Fruit fly (Drosophila melanogaster) whole organism, embryonic: ENCODE results near the gene CAH7.
A peak's percentile ranks its signal among the peaks of the same experiment; 100 is the strongest.

Experiments used
- Asciz ChIP-seq: fragments of 200-800 bp; sonication (Bioruptor generic); optimal IDR thresholded peaks from 2 replicates; lab custom pipeline; 2017; ENCODE audit warnings: missing biosample characterization, mild to moderate bottlenecking, missing genetic modification characterization, missing genetic modification reagents
- B-H1 ChIP-seq: fragments of 200-800 bp; sonication (Bioruptor generic); IDR thresholded peaks from 3 replicates; pipeline ENCODE4 v1.3.6; 2022; ENCODE audit warnings: missing biosample characterization, missing genetic modification characterization
- BtbVII ChIP-seq: fragments of 200-800 bp; sonication (Bioruptor generic); optimal IDR thresholded peaks from 3 replicates; lab custom pipeline; 2017; ENCODE audit warnings: missing biosample characterization, mild to moderate bottlenecking, missing genetic modification characterization
- CG1024 ChIP-seq: fragments of 200-800 bp; sonication (Bioruptor generic); IDR thresholded peaks from 2 replicates; pipeline ENCODE4 v1.3.6; 2022; ENCODE audit warnings: missing biosample characterization, missing genetic modification characterization
- CG12391 ChIP-seq: fragments of 200-800 bp; sonication (Bioruptor generic); optimal IDR thresholded peaks from 3 replicates; lab custom pipeline; 2018; ENCODE audit warnings: missing biosample characterization, mild to moderate bottlenecking, missing genetic modification characterization, moderate library complexity
- CG12659 ChIP-seq: fragments of 200-800 bp; sonication (Bioruptor generic); optimal IDR thresholded peaks from 3 replicates; lab custom pipeline; 2017; ENCODE audit warnings: mild to moderate bottlenecking, missing biosample characterization, missing genetic modification reagents, missing genetic modification characterization
- CG14710 ChIP-seq: fragments of 200-800 bp; sonication (Bioruptor generic); optimal IDR thresholded peaks from 3 replicates; lab custom pipeline; 2019; ENCODE audit warnings: missing biosample characterization, mild to moderate bottlenecking, missing genetic modification characterization, moderate library complexity
- CG15479 ChIP-seq: fragments of 200-800 bp; sonication (Bioruptor generic); optimal IDR thresholded peaks from 3 replicates; lab custom pipeline; 2019; ENCODE audit warnings: missing biosample characterization, mild to moderate bottlenecking, missing genetic modification characterization, moderate library complexity
- CG1647 ChIP-seq: fragments of 200-800 bp; sonication (Bioruptor generic); optimal IDR thresholded peaks from 3 replicates; lab custom pipeline; 2016; ENCODE audit warnings: missing biosample characterization, missing genetic modification characterization
- CG18011 ChIP-seq: fragments of 200-800 bp; sonication (Bioruptor generic); optimal IDR thresholded peaks from 2 replicates; lab custom pipeline; 2017; ENCODE audit warnings: missing biosample characterization, missing genetic modification characterization, mild to moderate bottlenecking, moderate library complexity, missing genotype
- CG2678 ChIP-seq: fragments of 200-800 bp; sonication (Bioruptor generic); optimal IDR thresholded peaks from 3 replicates; lab custom pipeline; 2019; ENCODE audit warnings: missing biosample characterization, mild to moderate bottlenecking, missing genetic modification characterization, moderate library complexity
- CG2712 ChIP-seq: fragments of 200-800 bp; optimal IDR thresholded peaks from 3 replicates; lab custom pipeline; 2019; ENCODE audit warnings: missing biosample characterization, mild to moderate bottlenecking, missing genetic modification characterization, moderate library complexity
- CG30020 ChIP-seq: fragments of 200-800 bp; optimal IDR thresholded peaks from 2 replicates; lab custom pipeline; 2019; ENCODE audit warnings: missing biosample characterization, mild to moderate bottlenecking, missing genetic modification characterization, moderate library complexity
- CG32772 ChIP-seq: fragments of 200-800 bp; sonication (Bioruptor generic); IDR thresholded peaks from 2 replicates; pipeline ENCODE4 v1.3.6; 2022; ENCODE audit warnings: missing biosample characterization, missing genetic modification characterization
- CG3281 ChIP-seq: fragments of 200-800 bp; sonication (Bioruptor generic); optimal IDR thresholded peaks from 3 replicates; lab custom pipeline; 2017; ENCODE audit warnings: missing biosample characterization, mild to moderate bottlenecking, missing genetic modification characterization
- CG34224 ChIP-seq: fragments of 200-800 bp; sonication (Bioruptor generic); IDR thresholded peaks from 3 replicates; pipeline ENCODE4 v1.3.6; 2022; ENCODE audit warnings: missing biosample characterization, missing genetic modification characterization; ENCODE audit not compliant: partially characterized antibody
- CG5180 ChIP-seq: fragments of 200-800 bp; sonication (Bioruptor generic); optimal IDR thresholded peaks from 3 replicates; lab custom pipeline; 2017; ENCODE audit warnings: missing biosample characterization, missing genetic modification characterization, mild to moderate bottlenecking, moderate library complexity, missing genetic modification reagents
- CG7372 ChIP-seq: fragments of 200-800 bp; sonication (Bioruptor generic); IDR thresholded peaks from 2 replicates; pipeline ENCODE4 v1.3.6; 2022; ENCODE audit warnings: missing biosample characterization, missing genetic modification characterization
- CG9932 ChIP-seq: fragments of 200-800 bp; sonication (Bioruptor generic); IDR thresholded peaks from 2 replicates; pipeline ENCODE4 v1.3.6; 2022; ENCODE audit warnings: missing biosample characterization, missing genetic modification characterization
- Deaf1 ChIP-seq: fragments of 200-800 bp; optimal IDR thresholded peaks from 3 replicates; lab custom pipeline; 2019; ENCODE audit warnings: missing biosample characterization, mild to moderate bottlenecking, missing genetic modification characterization, moderate library complexity
- Eip74EF ChIP-seq, 2 experiments: fragments of 200-800 bp in 1 of 2; fragments of >200 bp in 1 of 2; sonication (Bioruptor generic) in 1 of 2; optimal IDR thresholded peaks; 2 replicates each; lab custom pipeline; 2017 to 2019; ENCODE audit warnings: missing biosample characterization in 2 of 2, missing genetic modification characterization in 2 of 2, mild to moderate bottlenecking in 1 of 2, moderate library complexity in 1 of 2
- HHEX ChIP-seq: fragments of 200-800 bp; sonication (Bioruptor generic); optimal IDR thresholded peaks from 3 replicates; lab custom pipeline; 2017; ENCODE audit warnings: missing biosample characterization, mild to moderate bottlenecking, missing genetic modification characterization, missing genetic modification reagents
- MBD-R2 ChIP-seq: fragments of 200-800 bp; sonication (Bioruptor generic); IDR thresholded peaks from 2 replicates; pipeline ENCODE4 v1.3.6; 2022; ENCODE audit warnings: missing biosample characterization, missing genetic modification characterization
- Myb ChIP-seq: fragments of 200-800 bp; sonication (Bioruptor generic); optimal IDR thresholded peaks from 2 replicates; lab custom pipeline; 2016; ENCODE audit warnings: missing biosample characterization, missing genetic modification characterization
- bbx ChIP-seq: fragments of 200-800 bp; sonication (Bioruptor generic); IDR thresholded peaks from 2 replicates; pipeline ENCODE4 v1.3.6; 2022; ENCODE audit warnings: missing biosample characterization, missing genetic modification characterization; ENCODE audit not compliant: partially characterized antibody
- chinmo ChIP-seq: fragments of 200-800 bp; sonication (Bioruptor generic); IDR thresholded peaks from 4 replicates; pipeline ENCODE4 v1.3.6; 2022; ENCODE audit warnings: missing biosample characterization, missing genetic modification characterization; ENCODE audit not compliant: partially characterized antibody
- gcm2 ChIP-seq: fragments of 200-800 bp; sonication (Bioruptor generic); optimal IDR thresholded peaks from 2 replicates; lab custom pipeline; 2016; ENCODE audit warnings: missing biosample characterization, missing genetic modification characterization
- gsb-n ChIP-seq: fragments of 200-800 bp; sonication (Bioruptor generic); optimal IDR thresholded peaks from 3 replicates; lab custom pipeline; 2018; ENCODE audit warnings: missing biosample characterization, mild to moderate bottlenecking, missing genetic modification characterization
- hb ChIP-seq: fragments of 200-800 bp; sonication (Bioruptor generic); IDR thresholded peaks from 3 replicates; pipeline ENCODE4 v1.3.6; 2022; ENCODE audit warnings: missing biosample characterization, missing genetic modification characterization; ENCODE audit not compliant: partially characterized antibody
- insv ChIP-seq, 2 experiments: fragments of 200-800 bp; sonication (Bioruptor generic); optimal IDR thresholded peaks; 3 replicates each; lab custom pipeline; 2016 to 2018; ENCODE audit warnings: missing biosample characterization in 2 of 2, missing genetic modification characterization in 2 of 2
- kni ChIP-seq: fragments of 200-800 bp; sonication (Bioruptor generic); optimal IDR thresholded peaks from 3 replicates; lab custom pipeline; 2017; ENCODE audit warnings: mild to moderate bottlenecking, missing biosample characterization, missing genetic modification reagents, missing genetic modification characterization
- mirr ChIP-seq: fragments of 200-800 bp; sonication (Bioruptor generic); optimal IDR thresholded peaks from 3 replicates; lab custom pipeline; 2018; ENCODE audit warnings: missing biosample characterization, mild to moderate bottlenecking, missing genetic modification characterization
- mld ChIP-seq: fragments of 200-800 bp; sonication (Bioruptor generic); IDR thresholded peaks from 3 replicates; pipeline ENCODE4 v1.3.6; 2022; ENCODE audit warnings: missing biosample characterization, missing genetic modification characterization; ENCODE audit not compliant: partially characterized antibody
- pros ChIP-seq: fragments of 200-800 bp; sonication (Bioruptor generic); optimal IDR thresholded peaks from 3 replicates; lab custom pipeline; 2019; ENCODE audit warnings: missing biosample characterization, mild to moderate bottlenecking, missing genetic modification characterization, moderate library complexity
- repo ChIP-seq: fragments of 200-800 bp; sonication (Bioruptor generic); optimal IDR thresholded peaks from 2 replicates; lab custom pipeline; 2016; ENCODE audit warnings: missing biosample characterization, missing genetic modification characterization
- schlank ChIP-seq: fragments of 200-800 bp; sonication (Bioruptor generic); optimal IDR thresholded peaks from 2 replicates; lab custom pipeline; 2018; ENCODE audit warnings: missing biosample characterization, mild to moderate bottlenecking, missing genetic modification characterization
- tll ChIP-seq, 2 experiments: fragments of 200-800 bp in 1 of 2; fragments of >200 bp in 1 of 2; sonication (Bioruptor generic) in 1 of 2; optimal IDR thresholded peaks; 2 replicates each; lab custom pipeline; 2017 to 2019; ENCODE audit warnings: missing biosample characterization in 2 of 2, missing genetic modification characterization in 2 of 2, mild to moderate bottlenecking in 1 of 2, moderate library complexity in 1 of 2
- tx ChIP-seq: fragments of 200-800 bp; sonication (Bioruptor generic); optimal IDR thresholded peaks from 2 replicates; lab custom pipeline; 2016; ENCODE audit warnings: missing biosample characterization, missing genetic modification characterization
- yki ChIP-seq: fragments of >200 bp; optimal IDR thresholded peaks from 3 replicates; lab custom pipeline; 2018
- zen ChIP-seq: fragments of 200-800 bp; sonication (Bioruptor generic); optimal IDR thresholded peaks from 3 replicates; lab custom pipeline; 2018; ENCODE audit warnings: missing biosample characterization, mild to moderate bottlenecking, missing genetic modification characterization, moderate library complexity
- zen2 ChIP-seq: fragments of 200-800 bp; sonication (Bioruptor generic); IDR thresholded peaks from 3 replicates; pipeline ENCODE4 v1.3.6; 2022; ENCODE audit warnings: missing biosample characterization, missing genetic modification characterization; ENCODE audit not compliant: partially characterized antibody

The CAH7 gene

dm6 chr3R:10109938-10110337 is 2.1 kb upstream of the CAH7 start, which contains the start of gene Fmr1 (continued):
- no peak for TF ChIP-seq mld
- TF ChIP-seq CG5180 (GFP tag; lab: Kevin White, UChicago), result no peak
- TF ChIP-seq gcm2 (GFP tag; lab: Kevin White, UChicago), result no peak
- no peak for TF ChIP-seq Asciz (GFP tag; lab: Kevin White, UChicago)
- TF ChIP-seq CG12659 (GFP tag; lab: Kevin White, UChicago), result peak; percentile 81
- TF ChIP-seq CG18011 (GFP tag; lab: Kevin White, UChicago), result peak; percentile 5
- peak; percentile 32 for TF ChIP-seq CG2678
- no peak for TF ChIP-seq HHEX
- peak; percentile 100 for TF ChIP-seq CG3281 (GFP tag; lab: Kevin White, UChicago)
- peak; percentile 99 for TF ChIP-seq Myb (GFP tag; lab: Kevin White, UChicago)
- no peak for TF ChIP-seq bbx (GFP tag; lab: Robert Waterston, UW)
- peak; percentile 46 for TF ChIP-seq mirr (GFP tag; lab: Kevin White, UChicago)
- peak; percentile 22 for TF ChIP-seq kni (GFP tag; lab: Kevin White, UChicago)
- no peak for TF ChIP-seq CG1024
- peak; percentile 87 for TF ChIP-seq CG14710
- TF ChIP-seq Eip74EF (GFP tag; optimal IDR thresholded peaks at IDR 0.05; lab: Kevin White, UChicago), result no peak
- peak; percentile 28 for TF ChIP-seq CG30020 (tag; lab: Kevin White, UChicago)
- TF ChIP-seq tx (GFP tag; lab: Kevin White, UChicago), result peak; percentile 42
- no peak for TF ChIP-seq B-H1 (GFP tag; lab: Robert Waterston, UW)
- TF ChIP-seq CG9932 (GFP tag; lab: Robert Waterston, UW), result peak; percentile 79
- no peak for TF ChIP-seq yki
- peak; percentile 12 for TF ChIP-seq schlank (tag; lab: Kevin White, UChicago)
- TF ChIP-seq CG32772 (GFP tag; lab: Robert Waterston, UW), result no peak
- TF ChIP-seq MBD-R2 (GFP tag; lab: Robert Waterston, UW), result peak; percentile 33; the same call in 1 of the 2 replicates
- peak; percentile 97 for TF ChIP-seq CG2712 (tag; lab: Kevin White, UChicago)
- TF ChIP-seq CG7372 (GFP tag; lab: Robert Waterston, UW), result 0 out of 2 replicates have a peak, but pooled peaks have one; percentile 33

dm6 chr3R:10111150-10111814 is 755 bp upstream of the CAH7 start:
- TF ChIP-seq zen2 (0 out of 3 replicates have a peak, but pooled peaks have one; percentile 6), Deaf1 (tag; lab: Kevin White, UChicago) (peak; percentile 24), insv (GFP tag; optimal IDR thresholded peaks at IDR 0.05; lab: Kevin White, UChicago) (peak in 1 of 2 experiments; percentile 46), tll (GFP tag; optimal IDR thresholded peaks at IDR 0.05; lab: Kevin White, UChicago) (peak in 1 of 2 experiments; percentile 73), chinmo (GFP tag; lab: Robert Waterston, UW) (0 out of 4 replicates have a peak, but pooled peaks have one; percentile 8), zen (tag; lab: Kevin White, UChicago) (peak; percentile 52), CG15479 (GFP tag; lab: Kevin White, UChicago) (peak; percentile 58), repo (GFP tag; lab: Kevin White, UChicago) (no peak), BtbVII (GFP tag; lab: Kevin White, UChicago) (no peak), CG1647 (GFP tag; lab: Kevin White, UChicago) (no peak), hb (GFP tag; lab: Robert Waterston, UW) (0 out of 3 replicates have a peak, but pooled peaks have one; percentile 34), CG12391 (tag; lab: Kevin White, UChicago) (peak; percentile 7), CG34224 (no peak), pros (peak; percentile 7), gsb-n (tag; lab: Kevin White, UChicago) (peak; percentile 68)
- TF ChIP-seq, all 482 proteins: peak for 11
